Worm (Caenorhabditis elegans) whole organism, L2 larva: Measurements from ENCODE around the gene nccd-1.

Source experiments
- ZK546.5 ChIP-seq: sonication (generic microtip); optimal IDR thresholded peaks from 2 replicates; lab custom pipeline; 2017; ENCODE audit warnings: missing biosample characterization, missing genetic modification characterization
- ama-1 ChIP-seq: fragments of 150-350 bp; optimal IDR thresholded peaks from 2 replicates; lab custom pipeline; 2018; ENCODE audit warnings: inconsistent platforms
- lin-13 ChIP-seq: fragments of 150-350 bp; optimal IDR thresholded peaks from 2 replicates; lab custom pipeline; 2014; ENCODE audit warnings: missing biosample characterization, missing genetic modification reagents, missing genetic modification characterization
- lin-39 ChIP-seq: fragments of 150-350 bp; optimal IDR thresholded peaks from 2 replicates; lab custom pipeline; 2014; ENCODE audit warnings: missing biosample characterization, missing genetic modification reagents, missing genetic modification characterization
- mdl-1 ChIP-seq, 2 experiments: fragments of 150-350 bp in 1 of 2; sonication (generic microtip) in 1 of 2; optimal IDR thresholded peaks; 2 replicates each; lab custom pipeline; 2017; ENCODE audit warnings: missing biosample characterization in 2 of 2, missing genetic modification characterization in 2 of 2
- nhr-237 ChIP-seq: fragments of 150-350 bp; optimal IDR thresholded peaks from 2 replicates; lab custom pipeline; 2014; ENCODE audit warnings: missing biosample characterization, missing genetic modification characterization
- snpc-4 ChIP-seq: fragments of 150-350 bp; optimal IDR thresholded peaks from 2 replicates; lab custom pipeline; 2014; ENCODE audit warnings: missing biosample characterization, missing genetic modification characterization
- unc-62 ChIP-seq: fragments of 150-350 bp; optimal IDR thresholded peaks from 2 replicates; lab custom pipeline; 2014; ENCODE audit warnings: missing biosample characterization, missing genetic modification reagents, missing genetic modification characterization
- zag-1 ChIP-seq: fragments of 150-350 bp; optimal IDR thresholded peaks from 2 replicates; lab custom pipeline; 2014; ENCODE audit warnings: missing biosample characterization, missing genetic modification characterization
- ztf-11 ChIP-seq: sonication (generic microtip); optimal IDR thresholded peaks from 2 replicates; lab custom pipeline; 2017; ENCODE audit warnings: missing biosample characterization, missing genetic modification characterization

DNA sequence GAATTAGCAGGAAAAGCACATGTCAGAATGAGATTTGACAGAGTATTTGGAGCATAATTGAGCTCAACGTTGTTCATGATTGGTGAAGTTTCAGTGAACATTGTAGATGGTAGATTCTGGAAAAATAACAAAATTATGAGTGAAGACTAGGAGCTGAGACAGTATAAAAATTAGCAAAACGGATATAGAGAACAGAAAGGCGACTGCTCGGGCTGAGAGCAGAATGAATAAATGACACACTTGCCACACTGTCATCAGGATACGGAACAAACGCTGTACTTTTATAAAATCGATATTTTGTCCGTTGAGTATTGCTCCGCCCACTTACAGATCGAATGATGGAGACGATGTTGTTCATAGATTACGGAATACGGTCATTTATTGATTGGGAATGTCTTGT, 36.5 kb downstream of the nccd-1 start, which contains the start of gene dct-13:
- TF ChIP-seq ztf-11 (tag; lab: Kevin White, UChicago) = no peak
- TF ChIP-seq nhr-237 (tag; lab: Kevin White, UChicago) = no peak
- no peak for TF ChIP-seq zag-1 (tag; lab: Kevin White, UChicago)
- no peak for TF ChIP-seq mdl-1 (tag; optimal IDR thresholded peaks at IDR 0.05; lab: Kevin White, UChicago)
- TF ChIP-seq ama-1 (lab: Kevin White, UChicago) = no peak
- TF ChIP-seq unc-62 (GFP tag; lab: Kevin White, UChicago) = no peak
- TF ChIP-seq ZK546.5 (tag; lab: Kevin White, UChicago) = no peak
- no peak for TF ChIP-seq lin-39 (tag; lab: Kevin White, UChicago)
- no peak for TF ChIP-seq lin-13 (GFP tag; lab: Kevin White, UChicago)
- no peak for TF ChIP-seq snpc-4
